Worm (Caenorhabditis elegans) whole organism, L1 larva: ENCODE data around the gene Y51H4A.941.

Experiments used
- aha-1 ChIP-seq: fragments of 150-350 bp; optimal IDR thresholded peaks from 2 replicates; lab custom pipeline; 2014; ENCODE audit warnings: missing biosample characterization, missing genetic modification characterization
- ceh-82 ChIP-seq, 3 experiments: fragments of 150-350 bp in 1 of 3; sonication (generic microtip) in 2 of 3; optimal IDR thresholded peaks; 2 replicates each; lab custom pipeline; 2014 to 2017; ENCODE audit warnings: missing biosample characterization in 3 of 3, missing genetic modification characterization in 3 of 3
- fkh-10 ChIP-seq: sonication (generic microtip); optimal IDR thresholded peaks from 2 replicates; lab custom pipeline; 2017; ENCODE audit warnings: missing biosample characterization, missing genetic modification reagents, missing genetic modification characterization
- fkh-8 ChIP-seq: sonication (generic microtip); optimal IDR thresholded peaks from 2 replicates; lab custom pipeline; 2016; ENCODE audit warnings: mild to moderate bottlenecking, missing genetic modification characterization, missing compliant biosample characterization
- hlh-4 ChIP-seq: sonication (generic microtip); optimal IDR thresholded peaks from 2 replicates; lab custom pipeline; 2016; ENCODE audit warnings: mild to moderate bottlenecking, missing genetic modification characterization, missing compliant biosample characterization
- jun-1 ChIP-seq: fragments of 150-350 bp; optimal IDR thresholded peaks from 2 replicates; lab custom pipeline; 2014; ENCODE audit warnings: missing biosample characterization, missing genetic modification reagents, missing genetic modification characterization
- lin-15B ChIP-seq: fragments of 150-350 bp; sonication (generic microtip); optimal IDR thresholded peaks from 3 replicates; lab custom pipeline; 2014; ENCODE audit warnings: missing biosample characterization, missing genetic modification characterization
- nhr-12 ChIP-seq: sonication (generic microtip); optimal IDR thresholded peaks from 2 replicates; lab custom pipeline; 2017; ENCODE audit warnings: missing biosample characterization, missing genetic modification characterization
- nhr-237 ChIP-seq: fragments of 150-350 bp; optimal IDR thresholded peaks from 2 replicates; lab custom pipeline; 2014; ENCODE audit warnings: missing biosample characterization, missing genetic modification characterization
- skn-1 ChIP-seq: fragments of 150-350 bp; optimal IDR thresholded peaks from 2 replicates; lab custom pipeline; 2014; ENCODE audit warnings: missing biosample characterization, missing genetic modification characterization
- unc-62 ChIP-seq: fragments of 150-350 bp; optimal IDR thresholded peaks from 2 replicates; lab custom pipeline; 2014; ENCODE audit warnings: missing biosample characterization, missing genetic modification reagents, missing genetic modification characterization

DNA sequence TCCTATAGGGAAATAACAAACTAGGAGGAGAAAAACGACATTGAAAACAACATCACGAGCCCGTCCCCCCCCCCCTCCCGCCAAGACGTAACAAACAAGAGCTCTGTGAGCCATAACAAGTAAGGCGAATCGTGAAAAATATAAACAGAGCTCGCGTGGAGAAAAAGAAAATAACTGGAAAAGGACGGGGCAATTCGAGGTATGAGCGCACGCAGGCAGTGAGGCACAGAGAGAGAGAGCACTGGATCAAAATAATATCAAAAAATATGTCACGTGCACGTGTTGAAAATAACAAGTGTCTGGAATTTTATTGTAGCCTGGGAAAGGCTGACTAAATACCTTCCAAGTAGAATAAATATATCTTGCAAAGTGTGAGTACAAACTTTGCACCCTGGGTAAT is 35.7 kb downstream of the Y51H4A.941 start:
- TF ChIP-seq nhr-237: no peak
- no peak for TF ChIP-seq ceh-82 (tag; optimal IDR thresholded peaks at IDR 0.05; lab: Kevin White, UChicago)
- TF ChIP-seq hlh-4: no peak
- TF ChIP-seq skn-1 (tag; lab: Kevin White, UChicago): no peak
- TF ChIP-seq jun-1 (tag; lab: Kevin White, UChicago): no peak
- no peak for TF ChIP-seq nhr-12
- TF ChIP-seq lin-15B: no peak
- no peak for TF ChIP-seq unc-62 (GFP tag; lab: Kevin White, UChicago)
- peak; percentile 5 for TF ChIP-seq fkh-10
- TF ChIP-seq aha-1 (tag; lab: Kevin White, UChicago): no peak
- TF ChIP-seq fkh-8 (tag; lab: Kevin White, UChicago): peak; percentile 98
